Fruit fly (Drosophila melanogaster): ENCODE measurements around the gene RFeSP.

The RFeSP gene

DNA sequence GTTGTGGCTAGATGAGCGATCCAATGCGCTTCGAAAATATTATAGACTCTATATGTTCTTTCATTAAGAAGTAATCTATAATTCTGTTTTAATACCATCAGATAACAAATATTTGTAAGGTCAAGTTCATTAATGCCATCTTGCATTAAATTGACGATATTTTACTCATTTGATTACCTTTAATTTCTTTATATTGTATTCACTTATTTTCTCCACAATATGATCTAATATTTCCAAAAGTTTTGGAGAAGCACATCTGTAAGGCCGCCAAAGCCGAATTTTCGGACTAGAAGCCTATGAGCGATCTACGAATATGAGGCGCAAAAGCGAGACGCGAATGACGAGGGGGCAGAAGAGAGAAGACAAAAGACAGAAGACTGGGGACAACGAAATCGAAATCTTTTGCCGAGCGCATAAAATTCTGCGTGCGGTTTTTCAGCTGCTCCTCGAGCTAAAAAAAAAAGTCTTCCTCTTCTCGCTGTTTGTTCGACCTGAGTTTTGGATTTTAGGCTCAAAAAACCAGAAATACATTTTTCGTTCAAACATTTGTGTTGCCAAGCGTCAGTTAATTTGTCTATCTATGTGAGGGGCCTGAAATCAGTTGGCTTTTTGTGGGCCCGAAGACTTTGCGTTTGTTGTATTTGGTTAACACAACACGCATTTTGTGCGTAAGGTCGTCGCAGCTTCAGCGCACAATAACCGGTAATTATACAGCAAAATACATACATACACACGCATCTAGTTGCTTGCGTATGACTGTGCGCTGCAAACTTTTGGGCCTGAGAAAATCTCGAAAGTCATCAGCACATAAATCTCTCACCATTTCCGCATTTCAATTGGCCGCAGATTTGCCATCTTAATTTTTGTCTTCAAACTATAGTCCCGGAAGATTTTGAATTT is 24.9 kb upstream of the RFeSP start (continued):
- TF ChIP-seq E2f1 (GFP tag; IDR thresholded peaks at IDR 0.05) (peak; percentile 99), dysf (GFP tag; IDR thresholded peaks at IDR 0.05) (peak; percentile 100), CG13775 (GFP tag; optimal IDR thresholded peaks at IDR 0.05) (peak; percentile 99), gro (GFP tag; optimal IDR thresholded peaks at IDR 0.05) (peak; percentile 98), rib (GFP tag; IDR thresholded peaks at IDR 0.05) (peak; percentile 95), CG6683 (GFP tag; optimal IDR thresholded peaks at IDR 0.05) (peak; percentile 97), CG42726 (GFP tag; IDR thresholded peaks at IDR 0.05; ENCODE audit: partially characterized antibody) (no peak), Antp (GFP tag; optimal IDR thresholded peaks at IDR 0.05) (peak; percentile 96), oc (tag; optimal IDR thresholded peaks at IDR 0.05) (peak; percentile 97), CG12744 (GFP tag; optimal IDR thresholded peaks at IDR 0.05) (peak; percentile 98), org-1 (GFP tag; optimal IDR thresholded peaks at IDR 0.05) (peak; percentile 99), CG14014 (GFP tag; IDR thresholded peaks at IDR 0.05) (peak; percentile 97), CG11560 (tag; IDR thresholded peaks at IDR 0.05) (peak; percentile 95)

DNA sequence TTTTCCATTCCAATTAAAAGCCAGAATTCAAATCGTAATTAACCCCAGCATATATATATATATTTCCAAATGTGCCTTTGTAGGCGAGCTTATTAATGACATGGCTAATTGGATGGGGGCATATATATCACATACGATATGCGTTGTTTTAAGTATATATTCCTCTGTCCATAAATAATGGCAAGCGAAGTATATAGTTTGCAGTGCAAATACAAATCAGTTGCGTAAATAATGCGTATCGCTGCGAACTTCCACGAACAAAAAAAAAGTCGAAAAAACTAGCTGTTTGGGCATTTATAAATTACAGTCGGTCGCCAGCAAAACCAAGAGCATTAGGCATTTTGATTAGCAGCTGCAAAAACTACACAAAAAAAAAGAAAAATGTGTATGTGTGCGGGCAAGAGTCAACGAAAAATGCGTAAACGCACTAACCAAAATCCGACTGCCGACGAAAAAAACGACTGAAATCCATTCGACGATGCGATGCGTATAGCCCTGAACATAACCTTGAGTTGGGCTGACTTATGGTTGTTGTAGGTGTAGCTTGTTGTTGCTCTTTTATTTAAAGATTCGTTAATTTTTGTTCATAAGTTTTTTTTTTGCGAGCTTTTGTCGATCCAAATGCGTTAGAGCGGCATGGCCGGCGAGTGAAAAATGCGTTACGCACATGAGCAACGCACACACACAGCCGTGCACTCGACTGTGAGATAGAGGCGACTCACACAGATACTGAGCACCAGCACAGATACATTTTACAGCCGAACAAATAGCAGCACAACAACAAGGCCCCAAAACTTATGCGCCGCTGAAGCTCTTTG is 24.1 kb upstream of the RFeSP start:
- TF ChIP-seq pum (GFP tag; optimal IDR thresholded peaks at IDR 0.05) (no peak), da (GFP tag; optimal IDR thresholded peaks at IDR 0.05) (no peak), sens (GFP tag) (peak; percentile 58), CG4328 (GFP tag; optimal IDR thresholded peaks at IDR 0.05) (no peak), CG18262 (tag; optimal IDR thresholded peaks at IDR 0.05) (no peak), CG7372 (GFP tag; IDR thresholded peaks at IDR 0.05) (no peak), CG18011 (GFP tag; optimal IDR thresholded peaks at IDR 0.05) (no peak), Aef1 (GFP tag; IDR thresholded peaks at IDR 0.05) (no peak), Bgb (GFP tag; IDR thresholded peaks at IDR 0.05; ENCODE audit: partially characterized antibody) (peak; percentile 24; the same call in 1 of the 2 replicates), sob (GFP tag; IDR thresholded peaks at IDR 0.05) (no peak), exex (tag; optimal IDR thresholded peaks at IDR 0.05) (peak; percentile 16), slou (GFP tag; optimal IDR thresholded peaks at IDR 0.05) (no peak), CG11398 (GFP tag; optimal IDR thresholded peaks at IDR 0.05) (no peak), CG16779 (GFP tag; IDR thresholded peaks at IDR 0.05) (no peak), CG15514 (GFP tag; optimal IDR thresholded peaks at IDR 0.05) (peak; percentile 44), Scr (GFP tag; IDR thresholded peaks at IDR 0.05; ENCODE audit: partially characterized antibody) (no peak), CG14050 (GFP tag; IDR thresholded peaks at IDR 0.05) (no peak), MBD-R2 (GFP tag; IDR thresholded peaks at IDR 0.05) (no peak), H15 (GFP tag; IDR thresholded peaks at IDR 0.05) (no peak), Asciz (GFP tag; optimal IDR thresholded peaks at IDR 0.05) (no peak), cad (GFP tag; optimal IDR thresholded peaks at IDR 0.05) (no peak), psq (GFP tag; optimal IDR thresholded peaks at IDR 0.05) (no peak), Gsc (GFP tag; IDR thresholded peaks at IDR 0.05) (no peak), Opbp (GFP tag; IDR thresholded peaks at IDR 0.05; ENCODE audit: partially characterized antibody) (no peak), twi (tag; optimal IDR thresholded peaks at IDR 0.05) (no peak), danr (GFP tag; IDR thresholded peaks at IDR 0.05) (no peak), Doc2 (GFP tag; IDR thresholded peaks at IDR 0.05) (no peak), Ptx1 (GFP tag; IDR thresholded peaks at IDR 0.05) (no peak), gsb (GFP tag; IDR thresholded peaks at IDR 0.05) (no peak), CG16863 (GFP tag; optimal IDR thresholded peaks at IDR 0.05) (no peak), Trl (optimal IDR thresholded peaks at IDR 0.05) (peak in 1 of 2 experiments; percentile 6), Trl (GFP tag; optimal IDR thresholded peaks at IDR 0.05) (no peak), CG4730 (GFP tag; IDR thresholded peaks at IDR 0.05) (no peak), CG13287 (GFP tag; IDR thresholded peaks at IDR 0.05; ENCODE audit: partially characterized antibody) (peak; percentile 13; the same call in 1 of the 2 replicates), seq (GFP tag; IDR thresholded peaks at IDR 0.05) (peak; percentile 20; the same call in 1 of the 2 replicates), Antp (GFP tag; optimal IDR thresholded peaks at IDR 0.05) (no peak)

Data from whole organism, embryonic.